Fruit fly (Drosophila melanogaster) whole organism, embryonic: ENCODE results near the gene CG11562.

Source experiments
- Bgb ChIP-seq: fragments of 200-800 bp; sonication (Bioruptor generic); IDR thresholded peaks from 2 replicates; pipeline ENCODE4 v1.3.6; 2022; ENCODE audit warnings: missing biosample characterization, missing genetic modification characterization; ENCODE audit not compliant: partially characterized antibody
- C15 ChIP-seq: fragments of 200-800 bp; sonication (Bioruptor generic); IDR thresholded peaks from 3 replicates; pipeline ENCODE4 v1.3.6; 2022; ENCODE audit warnings: missing biosample characterization, missing genetic modification characterization
- CG10321 ChIP-seq: fragments of 200-800 bp; sonication (Bioruptor generic); IDR thresholded peaks from 2 replicates; pipeline ENCODE4 v1.3.6; 2022; ENCODE audit warnings: missing biosample characterization, missing genetic modification characterization
- CG10654 ChIP-seq: fragments of 200-800 bp; sonication (Bioruptor generic); optimal IDR thresholded peaks from 2 replicates; lab custom pipeline; 2016; ENCODE audit warnings: missing biosample characterization, missing genetic modification characterization
- CG11085 ChIP-seq: fragments of 200-800 bp; sonication (Bioruptor generic); IDR thresholded peaks from 2 replicates; pipeline ENCODE4 v1.3.6; 2022; ENCODE audit warnings: missing biosample characterization, missing genetic modification characterization
- CG14441 ChIP-seq: fragments of 200-800 bp; sonication (Bioruptor generic); IDR thresholded peaks from 2 replicates; pipeline ENCODE4 v1.3.6; 2022; ENCODE audit warnings: missing biosample characterization, missing genetic modification characterization
- CG15479 ChIP-seq: fragments of 200-800 bp; sonication (Bioruptor generic); optimal IDR thresholded peaks from 3 replicates; lab custom pipeline; 2019; ENCODE audit warnings: missing biosample characterization, mild to moderate bottlenecking, missing genetic modification characterization, moderate library complexity
- CG15514 ChIP-seq: fragments of 200-800 bp; sonication (Bioruptor generic); optimal IDR thresholded peaks from 3 replicates; lab custom pipeline; 2017; ENCODE audit warnings: missing biosample characterization, missing genetic modification characterization, mild to moderate bottlenecking, moderate library complexity, missing genetic modification reagents
- CG17568 ChIP-seq: fragments of 200-800 bp; sonication (Bioruptor generic); optimal IDR thresholded peaks from 2 replicates; lab custom pipeline; 2018; ENCODE audit warnings: missing biosample characterization, mild to moderate bottlenecking, missing genetic modification characterization, moderate library complexity
- CG17612 ChIP-seq: fragments of 200-800 bp; sonication (Bioruptor generic); IDR thresholded peaks from 2 replicates; pipeline ENCODE4 v1.3.6; 2022; ENCODE audit warnings: missing biosample characterization, missing genetic modification characterization
- CG2199 ChIP-seq: fragments of 200-800 bp; sonication (Bioruptor generic); IDR thresholded peaks from 3 replicates; pipeline ENCODE4 v1.3.6; 2022; ENCODE audit warnings: missing biosample characterization, missing genetic modification characterization
- CG32767 ChIP-seq: fragments of 200-800 bp; sonication (Bioruptor generic); IDR thresholded peaks from 2 replicates; pipeline ENCODE4 v1.3.6; 2022; ENCODE audit warnings: missing biosample characterization, missing genetic modification characterization
- CG3407 ChIP-seq: fragments of 200-800 bp; sonication (Bioruptor generic); optimal IDR thresholded peaks from 2 replicates; lab custom pipeline; 2018; ENCODE audit warnings: missing biosample characterization, mild to moderate bottlenecking, missing genetic modification characterization
- CG34224 ChIP-seq: fragments of 200-800 bp; sonication (Bioruptor generic); IDR thresholded peaks from 3 replicates; pipeline ENCODE4 v1.3.6; 2022; ENCODE audit warnings: missing biosample characterization, missing genetic modification characterization; ENCODE audit not compliant: partially characterized antibody
- CG4360 ChIP-seq: fragments of 200-800 bp; sonication (Bioruptor generic); IDR thresholded peaks from 2 replicates; pipeline ENCODE4 v1.3.6; 2022; ENCODE audit warnings: missing biosample characterization, missing genetic modification characterization
- CG7556 ChIP-seq: fragments of 200-800 bp; sonication (Bioruptor generic); optimal IDR thresholded peaks from 2 replicates; lab custom pipeline; 2017; ENCODE audit warnings: missing biosample characterization, mild to moderate bottlenecking, missing genetic modification characterization
- CG8765 ChIP-seq: fragments of 200-800 bp; sonication (Bioruptor generic); IDR thresholded peaks from 2 replicates; pipeline ENCODE4 v1.3.6; 2022; ENCODE audit warnings: missing biosample characterization, missing genetic modification characterization
- CG8944 ChIP-seq: fragments of 200-800 bp; sonication (Bioruptor generic); optimal IDR thresholded peaks from 3 replicates; lab custom pipeline; 2016; ENCODE audit warnings: missing biosample characterization, missing genetic modification characterization
- CG9797 ChIP-seq: fragments of 200-800 bp; sonication (Bioruptor generic); optimal IDR thresholded peaks from 3 replicates; lab custom pipeline; 2018; ENCODE audit warnings: missing biosample characterization, mild to moderate bottlenecking, missing genetic modification characterization
- CHES-1-like ChIP-seq: fragments of 200-800 bp; sonication (Bioruptor generic); optimal IDR thresholded peaks from 2 replicates; lab custom pipeline; 2016; ENCODE audit warnings: missing biosample characterization, missing genetic modification characterization
- Camta ChIP-seq: fragments of 200-800 bp; sonication (Bioruptor generic); optimal IDR thresholded peaks from 2 replicates; lab custom pipeline; 2016; ENCODE audit warnings: missing biosample characterization, missing genetic modification characterization
- Ets65A ChIP-seq: fragments of 200-800 bp; sonication (Bioruptor generic); peaks from one replicate; lab custom pipeline; 2016; ENCODE audit warnings: missing biosample characterization, missing genetic modification characterization
- H2.0 ChIP-seq: fragments of 200-800 bp; sonication (Bioruptor generic); IDR thresholded peaks from 2 replicates; pipeline ENCODE4 v1.3.6; 2022; ENCODE audit warnings: missing biosample characterization, missing genetic modification characterization
- HLH3B ChIP-seq: fragments of 200-800 bp; sonication (Bioruptor generic); IDR thresholded peaks from 2 replicates; pipeline ENCODE4 v1.3.6; 2022; ENCODE audit warnings: missing biosample characterization, missing genetic modification characterization
- HLH54F ChIP-seq: fragments of 200-800 bp; sonication (Bioruptor generic); optimal IDR thresholded peaks from 3 replicates; lab custom pipeline; 2016; ENCODE audit warnings: missing biosample characterization, missing genetic modification characterization
- HmgZ ChIP-seq: fragments of 200-800 bp; sonication (Bioruptor generic); optimal IDR thresholded peaks from 2 replicates; lab custom pipeline; 2018; ENCODE audit warnings: missing biosample characterization, mild to moderate bottlenecking, missing genetic modification characterization
- Lim3 ChIP-seq: fragments of 200-800 bp; sonication (Bioruptor generic); IDR thresholded peaks from 2 replicates; pipeline ENCODE4 v1.3.6; 2022; ENCODE audit warnings: missing biosample characterization, missing genetic modification characterization
- MESR4 ChIP-seq: fragments of 200-800 bp; sonication (Bioruptor generic); optimal IDR thresholded peaks from 2 replicates; lab custom pipeline; 2018; ENCODE audit warnings: missing biosample characterization, mild to moderate bottlenecking, missing genetic modification characterization, moderate library complexity
- Med ChIP-seq: fragments of 200-800 bp; sonication (Bioruptor generic); peaks from one replicate; lab custom pipeline; 2016; ENCODE audit warnings: missing biosample characterization, missing genetic modification characterization, mild to moderate bottlenecking, inconsistent platforms, moderate library complexity
- NfI ChIP-seq: fragments of 200-800 bp; sonication (Bioruptor generic); optimal IDR thresholded peaks from 3 replicates; lab custom pipeline; 2018; ENCODE audit warnings: missing biosample characterization, mild to moderate bottlenecking, missing genetic modification characterization, moderate library complexity
- Side ChIP-seq: fragments of 200-800 bp; sonication (Bioruptor generic); optimal IDR thresholded peaks from 2 replicates; lab custom pipeline; 2016; ENCODE audit warnings: missing biosample characterization, missing genetic modification characterization
- chif ChIP-seq, 2 experiments: fragments of 200-800 bp; sonication (Bioruptor generic); optimal IDR thresholded peaks; 3 replicates each; lab custom pipeline; 2016; ENCODE audit warnings: missing biosample characterization in 2 of 2, missing genetic modification characterization in 2 of 2
- croc ChIP-seq: fragments of 200-800 bp; sonication (Bioruptor generic); conservative IDR thresholded peaks from 3 replicates; pipeline ENCODE4 v1.3.6; 2022; ENCODE audit warnings: missing biosample characterization, missing genetic modification characterization
- ftz-f1 ChIP-seq: fragments of 200-800 bp; sonication (Bioruptor generic); optimal IDR thresholded peaks from 2 replicates; lab custom pipeline; 2016; ENCODE audit warnings: missing biosample characterization, missing genetic modification characterization
- gem ChIP-seq: fragments of 200-800 bp; sonication (Bioruptor generic); optimal IDR thresholded peaks from 2 replicates; lab custom pipeline; 2019; ENCODE audit warnings: missing biosample characterization, mild to moderate bottlenecking, missing genetic modification characterization, moderate library complexity
- hkb ChIP-seq, 2 experiments: fragments of 200-800 bp in 1 of 2; fragments of >200 bp in 1 of 2; sonication (Bioruptor generic) in 1 of 2; IDR thresholded peaks in 1 of 2; optimal IDR thresholded peaks in 1 of 2; 2 replicates each; pipeline versions ENCODE4 v1.3.6 to Lab custom; 2017 to 2022; ENCODE audit warnings: missing biosample characterization in 1 of 2, missing genetic modification characterization in 1 of 2
- lola ChIP-seq, 3 experiments: fragments of >200 bp in 2 of 3; fragments of 200-800 bp in 1 of 3; sonication (Bioruptor generic) in 1 of 3; optimal IDR thresholded peaks; 2 replicates each; lab custom pipeline; 2017 to 2019; ENCODE audit warnings: missing biosample characterization in 3 of 3, missing genetic modification characterization in 3 of 3, mild to moderate bottlenecking in 1 of 3, moderate library complexity in 1 of 3
- luna ChIP-seq: fragments of 200-800 bp; sonication (Bioruptor generic); optimal IDR thresholded peaks from 2 replicates; lab custom pipeline; 2016; ENCODE audit warnings: missing biosample characterization, missing genetic modification characterization
- maf-S ChIP-seq: fragments of 200-800 bp; sonication (Bioruptor generic); optimal IDR thresholded peaks from 2 replicates; lab custom pipeline; 2016; ENCODE audit warnings: missing biosample characterization, missing genetic modification characterization
- nerfin-2 ChIP-seq: fragments of 200-800 bp; sonication (Bioruptor generic); IDR thresholded peaks from 2 replicates; pipeline ENCODE4 v1.3.6; 2022; ENCODE audit warnings: missing biosample characterization, missing genetic modification characterization; ENCODE audit not compliant: partially characterized antibody
- onecut ChIP-seq: fragments of 200-800 bp; sonication (Bioruptor generic); IDR thresholded peaks from 2 replicates; pipeline ENCODE4 v1.3.6; 2022; ENCODE audit warnings: missing biosample characterization, missing genetic modification characterization
- pho ChIP-seq: fragments of 200-800 bp; sonication (Bioruptor generic); optimal IDR thresholded peaks from 2 replicates; lab custom pipeline; 2016; ENCODE audit warnings: missing biosample characterization, missing genetic modification characterization
- repo ChIP-seq: fragments of 200-800 bp; sonication (Bioruptor generic); optimal IDR thresholded peaks from 2 replicates; lab custom pipeline; 2016; ENCODE audit warnings: missing biosample characterization, missing genetic modification characterization
- sisA ChIP-seq: fragments of 200-800 bp; sonication (Bioruptor generic); IDR thresholded peaks from 2 replicates; pipeline ENCODE4 v1.3.6; 2022; ENCODE audit warnings: missing biosample characterization, missing genetic modification characterization
- slou ChIP-seq: fragments of 200-800 bp; sonication (Bioruptor generic); optimal IDR thresholded peaks from 3 replicates; lab custom pipeline; 2016; ENCODE audit warnings: missing biosample characterization, missing genetic modification characterization
- sqz ChIP-seq: fragments of 200-800 bp; sonication (Bioruptor generic); optimal IDR thresholded peaks from 3 replicates; lab custom pipeline; 2018; ENCODE audit warnings: missing biosample characterization, mild to moderate bottlenecking, missing genetic modification characterization
- sr ChIP-seq: fragments of 200-800 bp; sonication (Bioruptor generic); IDR thresholded peaks from 3 replicates; pipeline ENCODE4 v1.3.6; 2022; ENCODE audit warnings: missing biosample characterization, missing genetic modification characterization
- tll ChIP-seq, 2 experiments: fragments of 200-800 bp in 1 of 2; fragments of >200 bp in 1 of 2; sonication (Bioruptor generic) in 1 of 2; optimal IDR thresholded peaks; 2 replicates each; lab custom pipeline; 2017 to 2019; ENCODE audit warnings: missing biosample characterization in 2 of 2, missing genetic modification characterization in 2 of 2, mild to moderate bottlenecking in 1 of 2, moderate library complexity in 1 of 2
- ttk ChIP-seq: fragments of 200-800 bp; sonication (Bioruptor generic); IDR thresholded peaks from 2 replicates; pipeline ENCODE4 v2.1.2; 2022; ENCODE audit warnings: missing biosample characterization, missing genetic modification characterization
- twi ChIP-seq: fragments of 200-800 bp; optimal IDR thresholded peaks from 2 replicates; lab custom pipeline; 2019; ENCODE audit warnings: missing biosample characterization, mild to moderate bottlenecking, missing genetic modification characterization, moderate library complexity
- wdn ChIP-seq: fragments of 200-800 bp; sonication (Bioruptor generic); IDR thresholded peaks from 2 replicates; pipeline ENCODE4 v1.3.6; 2022; ENCODE audit warnings: missing biosample characterization, missing genetic modification characterization

Gene CG11562

dm6 chr2L:305646-306045, 13.4 kb downstream of the CG11562 start, which contains the start of gene Plc21C (continued):
- TF ChIP-seq luna (GFP tag; lab: Kevin White, UChicago) (no peak), slou (GFP tag; lab: Kevin White, UChicago) (peak; percentile 56), sqz (GFP tag; lab: Kevin White, UChicago) (no peak), Bgb (GFP tag; lab: Robert Waterston, UW) (peak; percentile 43; the same call in 1 of the 2 replicates), CG8944 (GFP tag; lab: Kevin White, UChicago) (peak; percentile 42), C15 (GFP tag; lab: Robert Waterston, UW) (no peak), Ets65A (GFP tag; lab: Kevin White, UChicago) (peak; percentile 96), ttk (GFP tag; lab: Robert Waterston, UW) (no peak), CG11085 (GFP tag; lab: Robert Waterston, UW) (peak; percentile 56; the same call in 1 of the 2 replicates), CG10321 (GFP tag; lab: Robert Waterston, UW) (no peak), CG3407 (GFP tag; lab: Kevin White, UChicago) (no peak), CG32767 (GFP tag; lab: Robert Waterston, UW) (no peak), CG34224 (GFP tag; lab: Robert Waterston, UW) (no peak), HLH54F (peak; percentile 58), wdn (no peak), maf-S (no peak), sisA (GFP tag; lab: Robert Waterston, UW) (peak; percentile 66), pho (GFP tag; lab: Kevin White, UChicago) (peak; percentile 48), CG15514 (GFP tag; lab: Kevin White, UChicago) (peak; percentile 88), Camta (peak; percentile 37), CG14441 (GFP tag; lab: Robert Waterston, UW) (peak; percentile 48), CG17612 (no peak), tll (GFP tag; optimal IDR thresholded peaks at IDR 0.05; lab: Kevin White, UChicago) (no peak), sr (GFP tag; lab: Robert Waterston, UW) (no peak), CHES-1-like (GFP tag; lab: Kevin White, UChicago) (peak; percentile 59), ftz-f1 (peak; percentile 16), Med (peak; percentile 93), nerfin-2 (GFP tag; lab: Robert Waterston, UW) (no peak), MESR4 (GFP tag; lab: Kevin White, UChicago) (peak; percentile 46), Side (GFP tag; lab: Kevin White, UChicago) (peak; percentile 24), CG7556 (GFP tag; lab: Kevin White, UChicago) (peak; percentile 43), H2.0 (GFP tag; lab: Robert Waterston, UW) (no peak), twi (tag; lab: Kevin White, UChicago) (peak; percentile 32), CG17568 (GFP tag; lab: Kevin White, UChicago) (peak; percentile 17), repo (GFP tag; lab: Kevin White, UChicago) (no peak), NfI (no peak), croc (GFP tag; lab: Robert Waterston, UW) (no peak), CG15479 (GFP tag; lab: Kevin White, UChicago) (no peak), CG8765 (no peak), hkb (optimal IDR thresholded peaks at IDR 0.05; lab: Kevin White, UChicago) (no peak), hkb (GFP tag; IDR thresholded peaks at IDR 0.05; lab: Robert Waterston, UW) (0 out of 2 replicates have a peak, but pooled peaks have one; percentile 19), CG10654 (peak; percentile 18), onecut (GFP tag; lab: Robert Waterston, UW) (no peak), lola (GFP tag; optimal IDR thresholded peaks at IDR 0.05; lab: Kevin White, UChicago) (peak in 1 of 3 experiments; percentile 22), CG9797 (GFP tag; lab: Kevin White, UChicago) (peak; percentile 89), CG4360 (GFP tag; lab: Robert Waterston, UW) (no peak), chif (GFP tag; optimal IDR thresholded peaks at IDR 0.05; lab: Kevin White, UChicago) (peak; percentile 15 to 44), Lim3 (GFP tag; lab: Robert Waterston, UW) (no peak), HLH3B (no peak; the same call in 1 of the 2 replicates), gem (tag; lab: Kevin White, UChicago) (peak; percentile 59), CG2199 (GFP tag; lab: Robert Waterston, UW) (no peak), HmgZ (tag; lab: Kevin White, UChicago) (peak; percentile 80)
